Worm (Caenorhabditis elegans) whole organism, midembryonic: ENCODE results near the gene cbs-2.

Source experiments
- cog-1 ChIP-seq: sonication (generic microtip); optimal IDR thresholded peaks from 2 replicates; lab custom pipeline; 2016; ENCODE audit warnings: missing genetic modification characterization, missing compliant biosample characterization
- flt-1 ChIP-seq: fragments of 200-800 bp; sonication (Bioruptor generic); IDR thresholded peaks from 2 replicates; pipeline ENCODE4 v1.3.6; 2022; ENCODE audit warnings: missing genetic modification characterization, missing compliant biosample characterization
- tab-1 ChIP-seq: fragments of 200-800 bp; sonication (Bioruptor generic); IDR thresholded peaks from 2 replicates; pipeline ENCODE4 v1.3.6; 2022; ENCODE audit warnings: missing genetic modification characterization, missing compliant biosample characterization
- ztf-29 ChIP-seq: fragments of 200-800 bp; sonication (Bioruptor generic); IDR thresholded peaks from 2 replicates; pipeline ENCODE4 v1.3.6; 2022; ENCODE audit warnings: missing genetic modification reagents, missing genetic modification characterization, missing compliant biosample characterization

- no peak for TF ChIP-seq cog-1 (tag; lab: Kevin White, UChicago)
- TF ChIP-seq flt-1 (GFP tag; lab: Robert Waterston, UW): no peak
- TF ChIP-seq tab-1 (GFP tag; lab: Robert Waterston, UW): no peak
- no peak for TF ChIP-seq ztf-29
Observed at ce11 chrII:2225608-2226007, 2.2 kb upstream of the cbs-2 start, which contains the start of gene F54A3.5.
